Worm (Caenorhabditis elegans) whole organism, L1 larva: ENCODE data around the gene pmp-3.

ENCODE experiments used
- F16B12.6 ChIP-seq: fragments of 150-350 bp; optimal IDR thresholded peaks from 2 replicates; lab custom pipeline; 2014; ENCODE audit warnings: missing biosample characterization, missing genetic modification characterization
- fos-1 ChIP-seq: fragments of 150-350 bp; optimal IDR thresholded peaks from 2 replicates; lab custom pipeline; 2014; ENCODE audit warnings: missing biosample characterization, missing genetic modification characterization
- lin-13 ChIP-seq: fragments of 150-350 bp; optimal IDR thresholded peaks from 2 replicates; lab custom pipeline; 2014; ENCODE audit warnings: missing biosample characterization, missing genetic modification reagents, missing genetic modification characterization
- lin-39 ChIP-seq: fragments of 150-350 bp; optimal IDR thresholded peaks from 2 replicates; lab custom pipeline; 2014; ENCODE audit warnings: missing biosample characterization, missing genetic modification reagents, missing genetic modification characterization
- mep-1 ChIP-seq: fragments of 150-350 bp; optimal IDR thresholded peaks from 2 replicates; lab custom pipeline; 2014; ENCODE audit warnings: missing biosample characterization, missing genetic modification characterization
- nhr-12 ChIP-seq: sonication (generic microtip); optimal IDR thresholded peaks from 2 replicates; lab custom pipeline; 2017; ENCODE audit warnings: missing biosample characterization, missing genetic modification characterization
- nhr-237 ChIP-seq: fragments of 150-350 bp; optimal IDR thresholded peaks from 2 replicates; lab custom pipeline; 2014; ENCODE audit warnings: missing biosample characterization, missing genetic modification characterization
- unc-130 ChIP-seq: fragments of 150-350 bp; optimal IDR thresholded peaks from 2 replicates; lab custom pipeline; 2017; ENCODE audit warnings: missing biosample characterization, missing genetic modification characterization, inconsistent platforms
- unc-62 ChIP-seq: fragments of 150-350 bp; optimal IDR thresholded peaks from 2 replicates; lab custom pipeline; 2014; ENCODE audit warnings: missing biosample characterization, missing genetic modification reagents, missing genetic modification characterization

ce11 chrV:14686231-14687105, 39.9 kb downstream of the pmp-3 start:
- no peak for TF ChIP-seq nhr-12
- TF ChIP-seq lin-39 (tag; lab: Kevin White, UChicago): no peak
- TF ChIP-seq unc-130 (tag; lab: Kevin White, UChicago): no peak
- no peak for TF ChIP-seq lin-13 (GFP tag; lab: Kevin White, UChicago)
- TF ChIP-seq F16B12.6: no peak
- TF ChIP-seq mep-1 (tag; lab: Kevin White, UChicago): peak; percentile 26
- TF ChIP-seq nhr-237 (tag; lab: Kevin White, UChicago): no peak
- TF ChIP-seq fos-1 (tag; lab: Kevin White, UChicago): no peak
- TF ChIP-seq unc-62 (GFP tag; lab: Kevin White, UChicago): no peak
